Worm (Caenorhabditis elegans) whole organism, L2 larva: ENCODE measurements around the gene T15B7.14.

Experiments used
- ZK546.5 ChIP-seq: sonication (generic microtip); optimal IDR thresholded peaks from 2 replicates; lab custom pipeline; 2017; ENCODE audit warnings: missing biosample characterization, missing genetic modification characterization
- blmp-1 ChIP-seq: sonication (generic microtip); optimal IDR thresholded peaks from 2 replicates; lab custom pipeline; 2017; ENCODE audit warnings: missing genetic modification characterization, mild to moderate bottlenecking, missing compliant biosample characterization, antibody characterized with exemption, moderate library complexity; ENCODE audit not compliant: insufficient read depth
- lin-13 ChIP-seq: fragments of 150-350 bp; optimal IDR thresholded peaks from 2 replicates; lab custom pipeline; 2014; ENCODE audit warnings: missing biosample characterization, missing genetic modification reagents, missing genetic modification characterization
- nhr-11 ChIP-seq: fragments of 150-350 bp; optimal IDR thresholded peaks from 2 replicates; lab custom pipeline; 2014; ENCODE audit warnings: missing biosample characterization, missing genetic modification characterization
- nhr-237 ChIP-seq: fragments of 150-350 bp; optimal IDR thresholded peaks from 2 replicates; lab custom pipeline; 2014; ENCODE audit warnings: missing biosample characterization, missing genetic modification characterization
- nhr-25 ChIP-seq: fragments of 150-350 bp; sonication (generic microtip); optimal IDR thresholded peaks from 3 replicates; lab custom pipeline; 2014; ENCODE audit warnings: missing biosample characterization, missing genetic modification characterization
- nhr-6 ChIP-seq: fragments of 150-350 bp; optimal IDR thresholded peaks from 2 replicates; lab custom pipeline; 2014; ENCODE audit warnings: missing biosample characterization, missing genetic modification characterization
- nhr-77 ChIP-seq: fragments of 150-350 bp; optimal IDR thresholded peaks from 2 replicates; lab custom pipeline; 2014; ENCODE audit warnings: missing biosample characterization, missing genetic modification characterization
- unc-39 ChIP-seq: fragments of 150-350 bp; optimal IDR thresholded peaks from 2 replicates; lab custom pipeline; 2014; ENCODE audit warnings: missing biosample characterization, missing genetic modification characterization
- unc-62 ChIP-seq: fragments of 150-350 bp; optimal IDR thresholded peaks from 2 replicates; lab custom pipeline; 2014; ENCODE audit warnings: missing biosample characterization, missing genetic modification reagents, missing genetic modification characterization
- zag-1 ChIP-seq: fragments of 150-350 bp; optimal IDR thresholded peaks from 2 replicates; lab custom pipeline; 2014; ENCODE audit warnings: missing biosample characterization, missing genetic modification characterization
- ztf-11 ChIP-seq: sonication (generic microtip); optimal IDR thresholded peaks from 2 replicates; lab custom pipeline; 2017; ENCODE audit warnings: missing biosample characterization, missing genetic modification characterization

- TF ChIP-seq ztf-11 (no peak), lin-13 (GFP tag; lab: Kevin White, UChicago) (no peak), nhr-11 (tag; lab: Kevin White, UChicago) (no peak), nhr-237 (tag; lab: Kevin White, UChicago) (no peak), nhr-6 (no peak), nhr-77 (tag; lab: Kevin White, UChicago) (no peak), zag-1 (tag; lab: Kevin White, UChicago) (no peak), nhr-25 (tag; lab: Kevin White, UChicago) (no peak), blmp-1 (tag; lab: Kevin White, UChicago) (no peak), unc-62 (no peak), ZK546.5 (no peak), unc-39 (tag; lab: Kevin White, UChicago) (no peak)
These were observed 25.1 kb downstream of the T15B7.14 start for ce11 chrV:6810091-6810490.
